Fruit fly (Drosophila melanogaster): Measurements from ENCODE around the gene CG7768.

The CG7768 gene

DNA sequence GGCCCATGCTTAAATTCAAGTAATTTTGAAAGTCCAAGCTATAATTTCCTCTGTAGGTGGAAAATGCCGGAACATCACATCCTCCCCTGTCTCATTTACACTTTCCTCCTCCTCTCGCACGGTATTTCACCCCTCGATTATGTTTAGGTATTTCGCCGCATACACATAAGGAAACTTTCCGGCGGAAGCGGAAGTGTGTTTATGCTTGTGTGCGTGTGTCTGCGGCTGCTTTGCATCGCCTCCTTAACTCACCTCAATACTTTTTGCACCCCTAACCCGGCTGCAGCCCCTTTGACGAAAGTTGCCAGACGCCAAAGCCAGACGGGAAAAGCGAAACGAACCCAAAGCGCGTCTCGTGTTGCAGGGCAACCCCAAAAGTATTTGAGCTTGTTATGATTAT lies 44.8 kb downstream of the CG7768 start:
- TF ChIP-seq eyg (GFP tag; optimal IDR thresholded peaks at IDR 0.05) (no peak), chinmo (GFP tag; IDR thresholded peaks at IDR 0.05; ENCODE audit: partially characterized antibody) (0 out of 4 replicates have a peak, but pooled peaks have one; percentile 48), Jarid2 (GFP tag; optimal IDR thresholded peaks at IDR 0.05) (no peak), CG17612 (GFP tag; IDR thresholded peaks at IDR 0.05) (no peak), CG8388 (GFP tag; optimal IDR thresholded peaks at IDR 0.05) (no peak), gem (tag; optimal IDR thresholded peaks at IDR 0.05) (no peak), pros (GFP tag; optimal IDR thresholded peaks at IDR 0.05) (no peak), cad (GFP tag; optimal IDR thresholded peaks at IDR 0.05) (no peak), kah (GFP tag; optimal IDR thresholded peaks at IDR 0.05) (no peak), CG16863 (GFP tag; optimal IDR thresholded peaks at IDR 0.05) (no peak), CG8765 (GFP tag; IDR thresholded peaks at IDR 0.05) (no peak), CG2129 (GFP tag; IDR thresholded peaks at IDR 0.05; ENCODE audit: partially characterized antibody) (no peak), sob (GFP tag; IDR thresholded peaks at IDR 0.05) (no peak), lmd (GFP tag; IDR thresholded peaks at IDR 0.05) (no peak), CG12071 (GFP tag; optimal IDR thresholded peaks at IDR 0.05) (peak; percentile 32), CG15601 (tag; optimal IDR thresholded peaks at IDR 0.05) (no peak), CG17829 (tag; optimal IDR thresholded peaks at IDR 0.05) (no peak), Asciz (GFP tag; optimal IDR thresholded peaks at IDR 0.05) (no peak), CG14860 (GFP tag; IDR thresholded peaks at IDR 0.05; ENCODE audit: partially characterized antibody) (no peak), az2 (GFP tag; optimal IDR thresholded peaks at IDR 0.05) (no peak), CG16813 (GFP tag; IDR thresholded peaks at IDR 0.05; ENCODE audit: partially characterized antibody) (no peak), Med (GFP tag) (peak; percentile 68), slbo (GFP tag; IDR thresholded peaks at IDR 0.05) (no peak; the same call in 1 of the 2 replicates), Myb (GFP tag; optimal IDR thresholded peaks at IDR 0.05) (no peak), CG1024 (GFP tag; IDR thresholded peaks at IDR 0.05) (no peak), Dref (GFP tag; IDR thresholded peaks at IDR 0.05) (no peak), CG5180 (GFP tag; optimal IDR thresholded peaks at IDR 0.05) (no peak), Ets65A (GFP tag) (peak; percentile 73), CG33213 (GFP tag; optimal IDR thresholded peaks at IDR 0.05) (no peak), Hey (tag; optimal IDR thresholded peaks at IDR 0.05) (peak; percentile 9), al (GFP tag; IDR thresholded peaks at IDR 0.05) (no peak), sim (GFP tag; IDR thresholded peaks at IDR 0.05) (no peak; the same call in 1 of the 2 replicates), BtbVII (GFP tag; optimal IDR thresholded peaks at IDR 0.05) (no peak), Fer3 (tag; optimal IDR thresholded peaks at IDR 0.05) (no peak), CG6854 (GFP tag; optimal IDR thresholded peaks at IDR 0.05) (no peak), CG15011 (GFP tag; optimal IDR thresholded peaks at IDR 0.05) (no peak), CG10209 (GFP tag; optimal IDR thresholded peaks at IDR 0.05) (no peak), CG14014 (GFP tag; IDR thresholded peaks at IDR 0.05) (0 out of 2 replicates have a peak, but pooled peaks have one; percentile 14), CG13296 (GFP tag; optimal IDR thresholded peaks at IDR 0.05) (no peak), psq (GFP tag; optimal IDR thresholded peaks at IDR 0.05) (no peak), CG6791 (GFP tag; IDR thresholded peaks at IDR 0.05; ENCODE audit: partially characterized antibody) (0 out of 3 replicates have a peak, but pooled peaks have one; percentile 40), ci (GFP tag; IDR thresholded peaks at IDR 0.05) (0 out of 3 replicates have a peak, but pooled peaks have one; percentile 50), gfzf (GFP tag; optimal IDR thresholded peaks at IDR 0.05) (no peak), CG7839 (tag; optimal IDR thresholded peaks at IDR 0.05) (no peak), tap (tag; optimal IDR thresholded peaks at IDR 0.05) (no peak), CG10959 (GFP tag; IDR thresholded peaks at IDR 0.05) (0 out of 2 replicates have a peak, but pooled peaks have one; percentile 27), CG12744 (GFP tag; optimal IDR thresholded peaks at IDR 0.05) (no peak), nerfin-1 (tag; optimal IDR thresholded peaks at IDR 0.05) (peak; percentile 75), Nf-YA (GFP tag; IDR thresholded peaks at IDR 0.05) (no peak), CG18476 (GFP tag; optimal IDR thresholded peaks at IDR 0.05) (no peak), NFAT (GFP tag; IDR thresholded peaks at IDR 0.05) (no peak)

Measured in whole organism, embryonic.